Worm (Caenorhabditis elegans) whole organism, early embryonic: ENCODE results near the gene F10C2.7.

Source experiments
- B0310.2 ChIP-seq: sonication (generic microtip); optimal IDR thresholded peaks from 2 replicates; lab custom pipeline; 2016; ENCODE audit warnings: mild to moderate bottlenecking, missing genetic modification characterization, missing compliant biosample characterization
- aly-1 ChIP-seq: sonication (generic microtip); optimal IDR thresholded peaks from 2 replicates; lab custom pipeline; 2016; ENCODE audit warnings: missing genetic modification characterization, missing compliant biosample characterization
- ama-1 ChIP-seq: fragments of 150-350 bp; optimal IDR thresholded peaks from 2 replicates; lab custom pipeline; 2014
- ceh-13 ChIP-seq: fragments of 200-800 bp; sonication (Bioruptor generic); optimal IDR thresholded peaks from 2 replicates; lab custom pipeline; 2018; ENCODE audit warnings: mild to moderate bottlenecking, missing genetic modification characterization, missing compliant biosample characterization
- ceh-36 ChIP-seq: sonication (generic microtip); optimal IDR thresholded peaks from 2 replicates; lab custom pipeline; 2016; ENCODE audit warnings: missing genetic modification characterization, inconsistent platforms, missing compliant biosample characterization
- flt-1 ChIP-seq: fragments of 200-800 bp; sonication (Bioruptor generic); IDR thresholded peaks from 2 replicates; pipeline ENCODE4 v1.3.6; 2022; ENCODE audit warnings: missing genetic modification characterization, missing compliant biosample characterization
- hmbx-1 ChIP-seq: sonication (generic microtip); optimal IDR thresholded peaks from 2 replicates; lab custom pipeline; 2016; ENCODE audit warnings: mild to moderate bottlenecking, missing genetic modification characterization, missing compliant biosample characterization
- hnd-1 ChIP-seq: sonication (generic microtip); optimal IDR thresholded peaks from 2 replicates; lab custom pipeline; 2016; ENCODE audit warnings: missing genetic modification characterization, missing compliant biosample characterization
- scrt-1 ChIP-seq: fragments of 200-800 bp; sonication (Bioruptor generic); IDR thresholded peaks from 2 replicates; pipeline ENCODE4 v1.3.6; 2022; ENCODE audit warnings: missing genetic modification characterization, missing compliant biosample characterization
- sea-1 ChIP-seq: fragments of 200-800 bp; sonication (Bioruptor generic); conservative IDR thresholded peaks from 2 replicates; pipeline ENCODE4 v1.3.6; 2022; ENCODE audit warnings: missing genetic modification characterization, missing compliant biosample characterization
- tbx-11 ChIP-seq: fragments of 200-800 bp; sonication (Bioruptor generic); IDR thresholded peaks from 2 replicates; pipeline ENCODE4 v1.3.6; 2022; ENCODE audit warnings: missing genetic modification characterization, missing compliant biosample characterization
- tra-4 ChIP-seq: sonication (generic microtip); optimal IDR thresholded peaks from 2 replicates; lab custom pipeline; 2017; ENCODE audit warnings: missing genetic modification characterization, missing compliant biosample characterization

DNA sequence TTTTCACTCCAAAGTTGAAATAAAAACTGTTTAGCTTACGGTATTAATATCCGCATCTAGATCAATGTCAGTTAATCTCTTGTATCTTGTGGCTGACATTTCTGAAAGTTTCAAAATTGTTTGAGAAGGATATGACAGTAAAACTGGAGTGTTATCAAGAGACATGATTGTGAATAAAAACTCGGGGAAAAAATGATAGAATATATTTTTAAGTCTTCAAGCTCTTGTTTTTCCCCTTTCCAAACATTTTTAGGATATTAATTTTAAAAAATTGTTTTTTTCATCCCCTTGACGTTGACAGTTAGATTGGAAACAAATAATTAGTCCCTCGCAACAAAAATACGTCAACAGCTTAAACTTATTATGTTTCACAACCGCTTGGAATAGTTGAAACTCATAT, 21.2 kb downstream of the F10C2.7 start, which contains the start of gene R07B7.6:
- TF ChIP-seq ceh-36 (tag; lab: Kevin White, UChicago) (no peak), ama-1 (lab: Kevin White, UChicago) (no peak), tra-4 (no peak), aly-1 (no peak), hmbx-1 (no peak), scrt-1 (GFP tag; lab: Robert Waterston, UW) (no peak), B0310.2 (no peak), tbx-11 (GFP tag; lab: Robert Waterston, UW) (no peak), flt-1 (no peak), ceh-13 (GFP tag; lab: Kevin White, UChicago) (no peak), hnd-1 (tag; lab: Kevin White, UChicago) (no peak), sea-1 (no peak)
